In genomic region chr3L:8807113-8807651, dm6 we compare ENCODE assay signal across 3 fruit fly cellular contexts.
A peak's percentile ranks its signal among the peaks of the same experiment; 100 is the strongest.
TF ChIP-seq lines count a peak whose summit lies in the region.

Gene CG13312 (minus strand): TSS chr3L:8807213.
Gene CG32024 (plus strand): TSS chr3L:8807601.

- no peak for TF ChIP-seq CTCF in whole organism, embryonic (GFP tag; optimal IDR thresholded peaks at IDR 0.05; lab: Kevin White, UChicago)

TF ChIP-seq in whole organism, adult, 20 proteins besides CTCF, POLR2A, EP300 and RAD21:
- TF ChIP-seq CG33017 (tag; optimal IDR thresholded peaks at IDR 0.05; lab: Kevin White, UChicago) (peak; percentile 31), Mnt (GFP tag; optimal IDR thresholded peaks at IDR 0.05; lab: Kevin White, UChicago) (no peak)

TF ChIP-seq in whole organism, embryonic, 481 proteins besides CTCF, POLR2A, EP300 and RAD21:
- TF ChIP-seq grau (tag; optimal IDR thresholded peaks at IDR 0.05; lab: Kevin White, UChicago) (no peak), CG8359 (GFP tag; optimal IDR thresholded peaks at IDR 0.05; lab: Kevin White, UChicago; ENCODE audit: borderline replicate concordance) (peak; percentile 67)

TF ChIP-seq in whole organism, prepupa, 60 proteins besides CTCF, POLR2A, EP300 and RAD21:
- TF ChIP-seq svp (GFP tag; lab: Kevin White, UChicago) = no peak
- no peak for TF ChIP-seq Smox (GFP tag; optimal IDR thresholded peaks at IDR 0.05; lab: Kevin White, UChicago)
- TF ChIP-seq CG6276 (GFP tag; optimal IDR thresholded peaks at IDR 0.05; lab: Kevin White, UChicago) = no peak
- TF ChIP-seq fkh (GFP tag; optimal IDR thresholded peaks at IDR 0.05; lab: Kevin White, UChicago) = peak; percentile 27
